Fruit fly (Drosophila melanogaster): Measurements from ENCODE around the gene Tom70.
"Not testable (repeated sequence)": the region's sequence is repeated elsewhere in the genome, so short reads cannot be mapped to it uniquely, and the experiment has no call there.

- not testable (repeated sequence) for TF ChIP-seq CG8478, CTCF (optimal IDR thresholded peaks at IDR 0.05)
These were observed 45.7 kb downstream of the Tom70 start, which contains the start of gene Ada1-2 for dm6 chr2L:11992602-11993001.

All from S2 (cell line).